Fruit fly (Drosophila melanogaster) whole organism, embryonic: ENCODE measurements around the gene CG11454.

Source experiments
- Atf-2 ChIP-seq: fragments of 200-800 bp; sonication (Bioruptor generic); optimal IDR thresholded peaks from 2 replicates; lab custom pipeline; 2016; ENCODE audit warnings: missing biosample characterization, missing genetic modification characterization
- Awh ChIP-seq: fragments of 200-800 bp; sonication (Bioruptor generic); IDR thresholded peaks from 2 replicates; pipeline ENCODE4, ENCODE4 v1.3.6; 2022; ENCODE audit warnings: missing biosample characterization, missing genetic modification characterization
- CG10209 ChIP-seq: fragments of 200-800 bp; sonication (Bioruptor generic); optimal IDR thresholded peaks from 3 replicates; lab custom pipeline; 2017; ENCODE audit warnings: missing biosample characterization, mild to moderate bottlenecking, missing genetic modification characterization, missing genetic modification reagents
- CG10366 ChIP-seq: fragments of 200-800 bp; sonication (Bioruptor generic); IDR thresholded peaks from 2 replicates; pipeline ENCODE4 v1.3.6; 2022; ENCODE audit warnings: missing biosample characterization, missing genetic modification characterization
- CG10543 ChIP-seq: fragments of 200-800 bp; sonication (Bioruptor generic); optimal IDR thresholded peaks from 3 replicates; lab custom pipeline; 2017; ENCODE audit warnings: missing biosample characterization, mild to moderate bottlenecking, missing genetic modification characterization, moderate library complexity
- CG13894 ChIP-seq: fragments of 200-800 bp; sonication (Bioruptor generic); optimal IDR thresholded peaks from 3 replicates; lab custom pipeline; 2018; ENCODE audit warnings: missing biosample characterization, mild to moderate bottlenecking, missing genetic modification characterization, moderate library complexity
- CG14667 ChIP-seq: fragments of 200-800 bp; sonication (Bioruptor generic); IDR thresholded peaks from 2 replicates; pipeline ENCODE4 v1.3.6; 2022; ENCODE audit warnings: missing biosample characterization, missing genetic modification characterization
- CG15514 ChIP-seq: fragments of 200-800 bp; sonication (Bioruptor generic); optimal IDR thresholded peaks from 3 replicates; lab custom pipeline; 2017; ENCODE audit warnings: missing biosample characterization, missing genetic modification characterization, mild to moderate bottlenecking, moderate library complexity, missing genetic modification reagents
- CG15696 ChIP-seq: fragments of 200-800 bp; sonication (Bioruptor generic); optimal IDR thresholded peaks from 2 replicates; lab custom pipeline; 2019; ENCODE audit warnings: missing biosample characterization, mild to moderate bottlenecking, missing genetic modification characterization, moderate library complexity
- CG2116 ChIP-seq: fragments of 200-800 bp; sonication (Bioruptor generic); optimal IDR thresholded peaks from 3 replicates; lab custom pipeline; 2018; ENCODE audit warnings: missing biosample characterization, mild to moderate bottlenecking, missing genetic modification characterization
- CG33557 ChIP-seq: fragments of 200-800 bp; sonication (Bioruptor generic); optimal IDR thresholded peaks from 2 replicates; lab custom pipeline; 2019; ENCODE audit warnings: missing biosample characterization, mild to moderate bottlenecking, missing genetic modification characterization, moderate library complexity
- CG34224 ChIP-seq: fragments of 200-800 bp; sonication (Bioruptor generic); IDR thresholded peaks from 3 replicates; pipeline ENCODE4 v1.3.6; 2022; ENCODE audit warnings: missing biosample characterization, missing genetic modification characterization; ENCODE audit not compliant: partially characterized antibody
- CG3995 ChIP-seq: fragments of 200-800 bp; sonication (Bioruptor generic); optimal IDR thresholded peaks from 3 replicates; lab custom pipeline; 2016; ENCODE audit warnings: missing biosample characterization, missing genetic modification characterization
- CG4360 ChIP-seq: fragments of 200-800 bp; sonication (Bioruptor generic); IDR thresholded peaks from 2 replicates; pipeline ENCODE4 v1.3.6; 2022; ENCODE audit warnings: missing biosample characterization, missing genetic modification characterization
- CG4424 ChIP-seq: fragments of 200-800 bp; sonication (Bioruptor generic); optimal IDR thresholded peaks from 3 replicates; lab custom pipeline; 2016; ENCODE audit warnings: missing biosample characterization, missing genetic modification characterization
- CG7556 ChIP-seq: fragments of 200-800 bp; sonication (Bioruptor generic); optimal IDR thresholded peaks from 2 replicates; lab custom pipeline; 2017; ENCODE audit warnings: missing biosample characterization, mild to moderate bottlenecking, missing genetic modification characterization
- CG7786 ChIP-seq: fragments of 200-800 bp; sonication (Bioruptor generic); optimal IDR thresholded peaks from 2 replicates; lab custom pipeline; 2016; ENCODE audit warnings: missing biosample characterization, missing genetic modification characterization
- CG7839 ChIP-seq: fragments of 200-800 bp; sonication (Bioruptor generic); optimal IDR thresholded peaks from 3 replicates; lab custom pipeline; 2018; ENCODE audit warnings: missing biosample characterization, mild to moderate bottlenecking, missing genetic modification characterization, moderate library complexity
- CG8089 ChIP-seq: fragments of 200-800 bp; sonication (Bioruptor generic); optimal IDR thresholded peaks from 3 replicates; lab custom pipeline; 2016; ENCODE audit warnings: missing biosample characterization, missing genetic modification characterization
- CG9727 ChIP-seq: fragments of 200-800 bp; sonication (Bioruptor generic); optimal IDR thresholded peaks from 3 replicates; lab custom pipeline; 2017; ENCODE audit warnings: missing biosample characterization, mild to moderate bottlenecking, missing genetic modification characterization
- Deaf1 ChIP-seq: fragments of 200-800 bp; optimal IDR thresholded peaks from 3 replicates; lab custom pipeline; 2019; ENCODE audit warnings: missing biosample characterization, mild to moderate bottlenecking, missing genetic modification characterization, moderate library complexity
- Dip3 ChIP-seq: fragments of 200-800 bp; sonication (Bioruptor generic); optimal IDR thresholded peaks from 3 replicates; lab custom pipeline; 2016; ENCODE audit warnings: missing biosample characterization, missing genetic modification characterization
- Dp ChIP-seq: fragments of 200-800 bp; sonication (Bioruptor generic); optimal IDR thresholded peaks from 2 replicates; lab custom pipeline; 2018; ENCODE audit warnings: missing biosample characterization, mild to moderate bottlenecking, missing genetic modification characterization, moderate library complexity
- Ets65A ChIP-seq: fragments of 200-800 bp; sonication (Bioruptor generic); peaks from one replicate; lab custom pipeline; 2016; ENCODE audit warnings: missing biosample characterization, missing genetic modification characterization
- Pdp1 ChIP-seq, 2 experiments: fragments of 200-800 bp; sonication (Bioruptor generic); optimal IDR thresholded peaks; 3 replicates each; lab custom pipeline; 2016; ENCODE audit warnings: missing biosample characterization in 2 of 2, missing genetic modification characterization in 2 of 2, mild to moderate bottlenecking in 1 of 2, moderate library complexity in 1 of 2
- Ptx1 ChIP-seq: fragments of 200-800 bp; sonication (Bioruptor generic); IDR thresholded peaks from 2 replicates; pipeline ENCODE4 v1.3.6; 2022; ENCODE audit warnings: missing biosample characterization, missing genetic modification characterization
- Ravus ChIP-seq: fragments of 200-800 bp; sonication (Bioruptor generic); IDR thresholded peaks from 2 replicates; pipeline ENCODE4 v1.3.6; 2022; ENCODE audit warnings: missing biosample characterization, missing genetic modification characterization
- Spps ChIP-seq: fragments of 200-800 bp; sonication (Bioruptor generic); optimal IDR thresholded peaks from 2 replicates; lab custom pipeline; 2018; ENCODE audit warnings: missing biosample characterization, mild to moderate bottlenecking, missing genetic modification characterization
- Vsx1 ChIP-seq: fragments of 200-800 bp; sonication (Bioruptor generic); optimal IDR thresholded peaks from 2 replicates; lab custom pipeline; 2017; ENCODE audit warnings: missing biosample characterization, mild to moderate bottlenecking, missing genetic modification characterization, missing genetic modification reagents
- dimm ChIP-seq: fragments of 200-800 bp; sonication (Bioruptor generic); IDR thresholded peaks from 2 replicates; pipeline ENCODE4 v1.3.6; 2022; ENCODE audit warnings: missing biosample characterization, missing genetic modification characterization
- emc ChIP-seq: fragments of 200-800 bp; sonication (Bioruptor generic); optimal IDR thresholded peaks from 2 replicates; lab custom pipeline; 2016; ENCODE audit warnings: missing biosample characterization, missing genetic modification characterization
- ewg ChIP-seq: fragments of 200-800 bp; sonication (Bioruptor generic); optimal IDR thresholded peaks from 3 replicates; lab custom pipeline; 2017; ENCODE audit warnings: mild to moderate bottlenecking, missing biosample characterization, missing genetic modification reagents, missing genetic modification characterization
- gcm2 ChIP-seq: fragments of 200-800 bp; sonication (Bioruptor generic); optimal IDR thresholded peaks from 2 replicates; lab custom pipeline; 2016; ENCODE audit warnings: missing biosample characterization, missing genetic modification characterization
- her ChIP-seq: fragments of 200-800 bp; sonication (Bioruptor generic); optimal IDR thresholded peaks from 2 replicates; lab custom pipeline; 2016; ENCODE audit warnings: missing biosample characterization, missing genetic modification characterization
- inv ChIP-seq: fragments of 200-800 bp; sonication (Bioruptor generic); IDR thresholded peaks from 2 replicates; pipeline ENCODE4 v1.3.6; 2022; ENCODE audit warnings: missing biosample characterization, missing genetic modification characterization; ENCODE audit not compliant: partially characterized antibody
- kni ChIP-seq: fragments of 200-800 bp; sonication (Bioruptor generic); optimal IDR thresholded peaks from 3 replicates; lab custom pipeline; 2017; ENCODE audit warnings: mild to moderate bottlenecking, missing biosample characterization, missing genetic modification reagents, missing genetic modification characterization
- lov ChIP-seq, 2 experiments: fragments of 200-800 bp in 1 of 2; fragments of >200 bp in 1 of 2; sonication (Bioruptor generic) in 1 of 2; IDR thresholded peaks in 1 of 2; optimal IDR thresholded peaks in 1 of 2; 2 replicates in 1 of 2; 3 replicates in 1 of 2; pipeline versions ENCODE4 v1.3.6 to Lab custom; 2017 to 2022; ENCODE audit warnings: missing biosample characterization in 1 of 2, missing genetic modification characterization in 1 of 2
- org-1 ChIP-seq: fragments of 200-800 bp; sonication (Bioruptor generic); optimal IDR thresholded peaks from 2 replicates; lab custom pipeline; 2017; ENCODE audit warnings: missing biosample characterization, missing genetic modification characterization
- otp ChIP-seq: fragments of 200-800 bp; sonication (Bioruptor generic); IDR thresholded peaks from 3 replicates; pipeline ENCODE4, ENCODE4 v1.3.6; 2022; ENCODE audit warnings: missing biosample characterization, missing genetic modification characterization
- pros ChIP-seq: fragments of 200-800 bp; sonication (Bioruptor generic); optimal IDR thresholded peaks from 3 replicates; lab custom pipeline; 2019; ENCODE audit warnings: missing biosample characterization, mild to moderate bottlenecking, missing genetic modification characterization, moderate library complexity
- ro ChIP-seq: fragments of 200-800 bp; sonication (Bioruptor generic); IDR thresholded peaks from 2 replicates; pipeline ENCODE4 v1.3.6; 2022; ENCODE audit warnings: missing biosample characterization, missing genetic modification characterization
- run ChIP-seq: fragments of 200-800 bp; sonication (Bioruptor generic); optimal IDR thresholded peaks from 3 replicates; lab custom pipeline; 2018; ENCODE audit warnings: missing biosample characterization, mild to moderate bottlenecking, missing genetic modification characterization
- scrt ChIP-seq: fragments of 200-800 bp; sonication (Bioruptor generic); optimal IDR thresholded peaks from 2 replicates; lab custom pipeline; 2018; ENCODE audit warnings: missing biosample characterization, mild to moderate bottlenecking, missing genetic modification characterization, moderate library complexity
- tll ChIP-seq, 2 experiments: fragments of 200-800 bp in 1 of 2; fragments of >200 bp in 1 of 2; sonication (Bioruptor generic) in 1 of 2; optimal IDR thresholded peaks; 2 replicates each; lab custom pipeline; 2017 to 2019; ENCODE audit warnings: missing biosample characterization in 2 of 2, missing genetic modification characterization in 2 of 2, mild to moderate bottlenecking in 1 of 2, moderate library complexity in 1 of 2
- vfl ChIP-seq: fragments of 200-800 bp; sonication (Bioruptor generic); optimal IDR thresholded peaks from 2 replicates; lab custom pipeline; 2016; ENCODE audit warnings: missing biosample characterization, missing genetic modification characterization
- vvl ChIP-seq: fragments of 200-800 bp; sonication (Bioruptor generic); IDR thresholded peaks from 2 replicates; pipeline ENCODE4 v1.3.6; 2022; ENCODE audit warnings: missing biosample characterization, missing genetic modification characterization
- yki ChIP-seq: fragments of >200 bp; optimal IDR thresholded peaks from 3 replicates; lab custom pipeline; 2018

Gene CG11454

dm6 chr2L:146503-146902 lies 3.4 kb downstream of the CG11454 start:
- TF ChIP-seq scrt (GFP tag; lab: Kevin White, UChicago), result peak; percentile 41
- peak; percentile 74 for TF ChIP-seq Deaf1 (tag; lab: Kevin White, UChicago)
- TF ChIP-seq inv, result no peak
- peak; percentile 91 for TF ChIP-seq CG13894 (tag; lab: Kevin White, UChicago)

dm6 chr2L:153142-153541 lies 10.0 kb downstream of the CG11454 start, which contains the start of gene CG42399:
Gene CG42399 (minus strand): TSS chr2L:153300.
- TF ChIP-seq kni, result peak; percentile 25
- TF ChIP-seq CG7556, result no peak
- peak; percentile 36 for TF ChIP-seq CG3995 (GFP tag; lab: Kevin White, UChicago)
- peak; percentile 23 for TF ChIP-seq CG13894 (tag; lab: Kevin White, UChicago)
- no peak for TF ChIP-seq yki (lab: Kevin White, UChicago)
- TF ChIP-seq ewg (GFP tag; lab: Kevin White, UChicago), result peak; percentile 86
- TF ChIP-seq otp (GFP tag; lab: Robert Waterston, UW), result no peak
- no peak for TF ChIP-seq tll (GFP tag; optimal IDR thresholded peaks at IDR 0.05; lab: Kevin White, UChicago)
- peak; percentile 58 for TF ChIP-seq CG15514 (GFP tag; lab: Kevin White, UChicago)
- TF ChIP-seq, all 482 proteins: peak for 5

dm6 chr2L:155215-155712 lies 12.1 kb downstream of the CG11454 start, which contains the start of gene Pus10:
Gene Pus10 (minus strand): TSS chr2L:155305.
- TF ChIP-seq CG7839 (tag; lab: Kevin White, UChicago) (no peak), CG14667 (GFP tag; lab: Robert Waterston, UW) (no peak), CG7786 (no peak), CG2116 (GFP tag; lab: Kevin White, UChicago) (peak; percentile 39), pros (GFP tag; lab: Kevin White, UChicago) (no peak), CG4360 (GFP tag; lab: Robert Waterston, UW) (no peak), her (GFP tag; lab: Kevin White, UChicago) (peak; percentile 10), CG8089 (GFP tag; lab: Kevin White, UChicago) (no peak), vfl (GFP tag; lab: Kevin White, UChicago) (no peak), Vsx1 (GFP tag; lab: Kevin White, UChicago) (peak; percentile 50), Ets65A (GFP tag; lab: Kevin White, UChicago) (no peak), CG15696 (tag; lab: Kevin White, UChicago) (no peak), CG10209 (GFP tag; lab: Kevin White, UChicago) (no peak), vvl (no peak), CG10366 (no peak), emc (GFP tag; lab: Kevin White, UChicago) (no peak), Dp (GFP tag; lab: Kevin White, UChicago) (peak; percentile 38), dimm (GFP tag; lab: Robert Waterston, UW) (no peak), CG33557 (no peak), gcm2 (no peak), Dip3 (no peak), Ravus (GFP tag; lab: Robert Waterston, UW) (no peak), org-1 (GFP tag; lab: Kevin White, UChicago) (no peak), CG10543 (GFP tag; lab: Kevin White, UChicago) (peak; percentile 9), Spps (no peak), run (tag; lab: Kevin White, UChicago) (no peak), Awh (no peak), Pdp1 (GFP tag; optimal IDR thresholded peaks at IDR 0.05; lab: Kevin White, UChicago) (peak in 1 of 2 experiments; percentile 99), Atf-2 (GFP tag; lab: Kevin White, UChicago) (no peak), ro (GFP tag; lab: Robert Waterston, UW) (no peak), CG9727 (no peak), Ptx1 (no peak), lov (optimal IDR thresholded peaks at IDR 0.05; lab: Kevin White, UChicago) (no peak), lov (GFP tag; IDR thresholded peaks at IDR 0.05; lab: Robert Waterston, UW) (no peak), CG34224 (no peak), CG4424 (no peak)
